Worm (Caenorhabditis elegans) whole organism, mixed stage, embryonic: ENCODE measurements around the gene Y66H1A.5.

ENCODE experiments used
- M03D4.4 ChIP-seq: sonication (generic microtip); optimal IDR thresholded peaks from 2 replicates; lab custom pipeline; 2017; ENCODE audit warnings: mild to moderate bottlenecking, missing genetic modification characterization, missing compliant biosample characterization
- bed-3 ChIP-seq: fragments of 200-800 bp; sonication (Bioruptor generic); optimal IDR thresholded peaks from 3 replicates; lab custom pipeline; 2018; ENCODE audit warnings: mild to moderate bottlenecking, missing genetic modification characterization, moderate library complexity, missing compliant biosample characterization
- blmp-1 ChIP-seq: fragments of 150-350 bp; optimal IDR thresholded peaks from 2 replicates; lab custom pipeline; 2014; ENCODE audit warnings: missing biosample characterization, missing genetic modification characterization
- ceh-39 ChIP-seq: fragments of 150-350 bp; optimal IDR thresholded peaks from 2 replicates; lab custom pipeline; 2014; ENCODE audit warnings: missing biosample characterization, missing genetic modification characterization
- ceh-43 ChIP-seq: fragments of 200-800 bp; sonication (Bioruptor generic); optimal IDR thresholded peaks from 2 replicates; lab custom pipeline; 2018; ENCODE audit warnings: mild to moderate bottlenecking, missing genetic modification characterization, moderate library complexity, missing compliant biosample characterization
- ceh-83 ChIP-seq: fragments of 200-800 bp; sonication (Bioruptor generic); optimal IDR thresholded peaks from 2 replicates; lab custom pipeline; 2018; ENCODE audit warnings: mild to moderate bottlenecking, missing genetic modification characterization, missing compliant biosample characterization
- ces-1 ChIP-seq: fragments of 150-350 bp; optimal IDR thresholded peaks from 2 replicates; lab custom pipeline; 2014; ENCODE audit warnings: missing biosample characterization, missing genetic modification reagents, missing genetic modification characterization
- cnd-1 ChIP-seq: fragments of 200-800 bp; sonication (Bioruptor generic); optimal IDR thresholded peaks from 2 replicates; lab custom pipeline; 2018; ENCODE audit warnings: mild to moderate bottlenecking, missing genetic modification characterization, missing compliant biosample characterization
- elt-1 ChIP-seq: sonication (generic microtip); optimal IDR thresholded peaks from 2 replicates; lab custom pipeline; 2017; ENCODE audit warnings: missing genetic modification characterization, mild to moderate bottlenecking, missing compliant biosample characterization, antibody characterized with exemption, moderate library complexity, borderline replicate concordance; ENCODE audit not compliant: insufficient read depth
- elt-3 ChIP-seq: fragments of 150-350 bp; optimal IDR thresholded peaks from 2 replicates; lab custom pipeline; 2014; ENCODE audit warnings: missing biosample characterization, missing genetic modification characterization
- flh-1 ChIP-seq: fragments of 200-800 bp; sonication (Bioruptor generic); optimal IDR thresholded peaks from 2 replicates; lab custom pipeline; 2018; ENCODE audit warnings: mild to moderate bottlenecking, missing genetic modification characterization, moderate library complexity, missing compliant biosample characterization
- ham-2 ChIP-seq: fragments of 200-800 bp; sonication (Bioruptor generic); optimal IDR thresholded peaks from 2 replicates; lab custom pipeline; 2018; ENCODE audit warnings: mild to moderate bottlenecking, missing genetic modification characterization, missing compliant biosample characterization
- hlh-1 ChIP-seq: fragments of 150-350 bp; optimal IDR thresholded peaks from 2 replicates; lab custom pipeline; 2014; ENCODE audit warnings: missing biosample characterization, missing genetic modification reagents, missing genetic modification characterization
- lin-13 ChIP-seq: fragments of 150-350 bp; optimal IDR thresholded peaks from 2 replicates; lab custom pipeline; 2014; ENCODE audit warnings: missing biosample characterization, missing genetic modification characterization
- lin-32 ChIP-seq: fragments of 200-800 bp; sonication (Bioruptor generic); optimal IDR thresholded peaks from 2 replicates; lab custom pipeline; 2018; ENCODE audit warnings: mild to moderate bottlenecking, missing genetic modification characterization, missing compliant biosample characterization
- lsy-2 ChIP-seq: fragments of 150-350 bp; optimal IDR thresholded peaks from 2 replicates; lab custom pipeline; 2014; ENCODE audit warnings: missing biosample characterization, missing genetic modification characterization
- mab-5 ChIP-seq: fragments of 150-350 bp; optimal IDR thresholded peaks from 2 replicates; lab custom pipeline; 2014; ENCODE audit warnings: missing biosample characterization, missing genetic modification characterization
- mep-1 ChIP-seq: fragments of 150-350 bp; optimal IDR thresholded peaks from 2 replicates; lab custom pipeline; 2017; ENCODE audit warnings: missing biosample characterization, missing genetic modification reagents, missing genetic modification characterization, inconsistent platforms
- mls-2 ChIP-seq: sonication (generic microtip); optimal IDR thresholded peaks from 2 replicates; lab custom pipeline; 2016; ENCODE audit warnings: mild to moderate bottlenecking, missing genetic modification characterization, moderate library complexity, missing compliant biosample characterization
- nhr-12 ChIP-seq: fragments of 150-350 bp; optimal IDR thresholded peaks from 2 replicates; lab custom pipeline; 2014; ENCODE audit warnings: missing biosample characterization, missing genetic modification characterization
- nhr-2 ChIP-seq: fragments of 150-350 bp; optimal IDR thresholded peaks from 2 replicates; lab custom pipeline; 2014; ENCODE audit warnings: missing biosample characterization, missing genetic modification characterization
- nhr-237 ChIP-seq: fragments of 150-350 bp; optimal IDR thresholded peaks from 2 replicates; lab custom pipeline; 2014; ENCODE audit warnings: missing biosample characterization, missing genetic modification characterization
- nhr-76 ChIP-seq: sonication (generic microtip); optimal IDR thresholded peaks from 2 replicates; lab custom pipeline; 2017; ENCODE audit warnings: missing biosample characterization, missing genetic modification characterization
- pha-4 ChIP-seq: fragments of 150-350 bp; optimal IDR thresholded peaks from 2 replicates; lab custom pipeline; 2018; ENCODE audit warnings: missing biosample characterization, missing genetic modification reagents, missing genetic modification characterization
- sem-2 ChIP-seq: fragments of 200-800 bp; sonication (Bioruptor generic); optimal IDR thresholded peaks from 2 replicates; lab custom pipeline; 2018; ENCODE audit warnings: mild to moderate bottlenecking, missing genetic modification characterization, missing compliant biosample characterization
- snpc-4 ChIP-seq: fragments of 150-350 bp; optimal IDR thresholded peaks from 2 replicates; lab custom pipeline; 2014; ENCODE audit warnings: missing biosample characterization, missing genetic modification characterization
- sptf-1 ChIP-seq: sonication (generic microtip); optimal IDR thresholded peaks from 2 replicates; lab custom pipeline; 2017; ENCODE audit warnings: mild to moderate bottlenecking, missing genetic modification characterization, moderate library complexity, missing compliant biosample characterization
- tbx-8 ChIP-seq: fragments of 200-800 bp; sonication (Bioruptor generic); optimal IDR thresholded peaks from 2 replicates; lab custom pipeline; 2018; ENCODE audit warnings: mild to moderate bottlenecking, missing genetic modification characterization, moderate library complexity, missing compliant biosample characterization
- unc-120 ChIP-seq: sonication (generic microtip); optimal IDR thresholded peaks from 2 replicates; lab custom pipeline; 2017; ENCODE audit warnings: missing genetic modification characterization, missing compliant biosample characterization; ENCODE audit not compliant: poor library complexity, severe bottlenecking
- unc-39 ChIP-seq: fragments of 150-350 bp; optimal IDR thresholded peaks from 2 replicates; lab custom pipeline; 2014; ENCODE audit warnings: missing biosample characterization, missing genetic modification characterization
- unc-62 ChIP-seq: fragments of 150-350 bp; optimal IDR thresholded peaks from 2 replicates; lab custom pipeline; 2014; ENCODE audit warnings: missing biosample characterization, missing genetic modification reagents, missing genetic modification characterization
- zip-8 ChIP-seq: fragments of 150-350 bp; optimal IDR thresholded peaks from 2 replicates; lab custom pipeline; 2014; ENCODE audit warnings: missing biosample characterization, missing genetic modification characterization

Gene Y66H1A.5

ce11 chrIV:425546-425945 is 3.4 kb downstream of the Y66H1A.5 start:
- peak; percentile 54 for TF ChIP-seq lsy-2
- peak; percentile 58 for TF ChIP-seq ceh-39 (tag; lab: Kevin White, UChicago)
- TF ChIP-seq nhr-237 (tag; lab: Kevin White, UChicago), result peak; percentile 2
- TF ChIP-seq mls-2, result no peak
- TF ChIP-seq ces-1, result peak; percentile 40
- TF ChIP-seq hlh-1, result no peak
- no peak for TF ChIP-seq sem-2
- no peak for TF ChIP-seq lin-32 (GFP tag; lab: Kevin White, UChicago)
- no peak for TF ChIP-seq zip-8 (tag; lab: Kevin White, UChicago)
- TF ChIP-seq unc-120 (tag; lab: Kevin White, UChicago), result peak; percentile 27
- TF ChIP-seq mep-1 (tag; lab: Kevin White, UChicago), result peak; percentile 48

- no peak for TF ChIP-seq sptf-1
- no peak for TF ChIP-seq bed-3 (GFP tag; lab: Kevin White, UChicago)
- TF ChIP-seq nhr-12 (tag; lab: Kevin White, UChicago), result no peak
- no peak for TF ChIP-seq unc-62 (GFP tag; lab: Kevin White, UChicago)
- no peak for TF ChIP-seq mab-5 (tag; lab: Kevin White, UChicago)
- TF ChIP-seq ceh-83, result no peak
- no peak for TF ChIP-seq nhr-237 (tag; lab: Kevin White, UChicago)
- no peak for TF ChIP-seq hlh-1
- no peak for TF ChIP-seq nhr-2 (tag; lab: Kevin White, UChicago)
- no peak for TF ChIP-seq lsy-2
- TF ChIP-seq lin-13 (tag; lab: Kevin White, UChicago), result no peak
- no peak for TF ChIP-seq ceh-43 (GFP tag; lab: Kevin White, UChicago)
- TF ChIP-seq zip-8 (tag; lab: Kevin White, UChicago), result no peak
- TF ChIP-seq cnd-1 (tag; lab: Kevin White, UChicago), result no peak
- TF ChIP-seq sem-2, result no peak
- TF ChIP-seq mep-1 (tag; lab: Kevin White, UChicago), result no peak
- TF ChIP-seq elt-3 (tag; lab: Kevin White, UChicago), result no peak
- no peak for TF ChIP-seq nhr-76 (tag; lab: Kevin White, UChicago)
- TF ChIP-seq tbx-8 (GFP tag; lab: Kevin White, UChicago), result no peak
- TF ChIP-seq elt-1 (tag; lab: Kevin White, UChicago), result no peak
- TF ChIP-seq, all 35 proteins: peak for 0
Measured at ce11 chrIV:425052-425451, 3.9 kb downstream of the Y66H1A.5 start, which contains the start of gene daf-18. Gene daf-18 (minus strand): TSS chrIV:425177.

- TF ChIP-seq nhr-12 (tag; lab: Kevin White, UChicago) (no peak), cnd-1 (tag; lab: Kevin White, UChicago) (no peak), blmp-1 (tag; lab: Kevin White, UChicago) (no peak), unc-39 (tag; lab: Kevin White, UChicago) (no peak), unc-120 (tag; lab: Kevin White, UChicago) (no peak), ham-2 (GFP tag; lab: Kevin White, UChicago) (no peak), nhr-237 (tag; lab: Kevin White, UChicago) (no peak), M03D4.4 (tag; lab: Kevin White, UChicago) (no peak), lsy-2 (no peak), nhr-2 (tag; lab: Kevin White, UChicago) (no peak), nhr-76 (tag; lab: Kevin White, UChicago) (no peak), snpc-4 (tag; lab: Kevin White, UChicago) (no peak), elt-1 (tag; lab: Kevin White, UChicago) (no peak)
- TF ChIP-seq, all 35 proteins: peak for 0
Measured at ce11 chrIV:422112-422511, 6.8 kb downstream of the Y66H1A.5 start.

- TF ChIP-seq nhr-237 (tag; lab: Kevin White, UChicago) (no peak), hlh-1 (no peak), mep-1 (tag; lab: Kevin White, UChicago) (no peak), nhr-2 (tag; lab: Kevin White, UChicago) (no peak), pha-4 (tag; lab: Kevin White, UChicago) (no peak)
Measured at ce11 chrIV:420686-421085, 8.2 kb downstream of the Y66H1A.5 start.

- TF ChIP-seq ceh-39 (tag; lab: Kevin White, UChicago) (no peak), flh-1 (GFP tag; lab: Kevin White, UChicago) (no peak), mep-1 (tag; lab: Kevin White, UChicago) (no peak), bed-3 (GFP tag; lab: Kevin White, UChicago) (no peak)
- TF ChIP-seq, all 35 proteins: peak for 0
Measured at ce11 chrIV:419674-420073, 9.3 kb downstream of the Y66H1A.5 start, which contains the start of gene eri-1. Gene eri-1 (minus strand): TSS chrIV:419958.
